Fruit fly (Drosophila melanogaster): Measurements from ENCODE around the gene Ets21C.
A peak's percentile ranks its signal among the peaks of the same experiment; 100 is the strongest.

The Ets21C gene

DNA sequence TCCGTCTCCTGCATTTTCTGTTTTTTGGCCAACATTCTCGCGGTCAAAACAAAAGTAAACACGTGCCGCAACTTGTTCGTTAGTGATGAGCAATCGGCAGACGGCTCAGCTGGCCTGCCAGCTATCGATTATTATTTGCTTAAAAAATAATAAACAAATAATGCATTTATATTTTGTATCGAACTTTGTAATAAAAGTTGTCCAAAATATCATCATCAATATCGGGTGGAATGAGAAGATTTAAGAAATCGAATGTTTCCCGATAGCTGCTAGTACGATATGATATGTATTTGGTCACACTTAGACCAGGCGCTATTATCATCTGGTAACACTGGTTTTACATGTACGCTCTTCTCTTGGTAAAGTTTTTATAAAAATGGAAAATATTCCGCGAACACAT, 15.3 kb upstream of the Ets21C start, which contains the start of the genes Nle and Sf3b1 (continued):
- TF ChIP-seq cato (GFP tag; optimal IDR thresholded peaks at IDR 0.05; ENCODE audit: borderline replicate concordance) (peak; percentile 21), CG8478 (optimal IDR thresholded peaks at IDR 0.05) (no peak), CG6254 (GFP tag; optimal IDR thresholded peaks at IDR 0.05) (no peak), wdn (GFP tag; IDR thresholded peaks at IDR 0.05) (no peak), gsb (GFP tag; IDR thresholded peaks at IDR 0.05) (no peak), sim (GFP tag; IDR thresholded peaks at IDR 0.05) (no peak), CG11723 (GFP tag; optimal IDR thresholded peaks at IDR 0.05) (no peak), Pdp1 (GFP tag; optimal IDR thresholded peaks at IDR 0.05) (peak in 1 of 2 experiments; percentile 48), CG10267 (tag; optimal IDR thresholded peaks at IDR 0.05) (peak; percentile 80), Xrp1 (GFP tag; IDR thresholded peaks at IDR 0.05) (peak; percentile 50; the same call in 1 of the 2 replicates), jigr1 (GFP tag; IDR thresholded peaks at IDR 0.05) (no peak), Kr (GFP tag; optimal IDR thresholded peaks at IDR 0.05) (no peak), CG13624 (GFP tag; optimal IDR thresholded peaks at IDR 0.05) (peak; percentile 35), CG30020 (tag; optimal IDR thresholded peaks at IDR 0.05) (peak; percentile 51), Antp (GFP tag; optimal IDR thresholded peaks at IDR 0.05) (no peak), CG8290 (GFP tag; optimal IDR thresholded peaks at IDR 0.05) (no peak), CG8290 (tag; optimal IDR thresholded peaks at IDR 0.05) (no peak), CG3281 (GFP tag; optimal IDR thresholded peaks at IDR 0.05) (peak; percentile 55), psq (GFP tag; optimal IDR thresholded peaks at IDR 0.05) (peak; percentile 48), CG11247 (GFP tag; IDR thresholded peaks at IDR 0.05) (no peak), tup (GFP tag; optimal IDR thresholded peaks at IDR 0.05) (no peak), CG9876 (GFP tag; optimal IDR thresholded peaks at IDR 0.05) (no peak), cwo (GFP tag; optimal IDR thresholded peaks at IDR 0.05) (peak; percentile 97), bowl (GFP tag; IDR thresholded peaks at IDR 0.05) (no peak), exex (tag; optimal IDR thresholded peaks at IDR 0.05) (no peak), rib (GFP tag; IDR thresholded peaks at IDR 0.05) (no peak), zen (tag; optimal IDR thresholded peaks at IDR 0.05) (peak; percentile 48), mam (GFP tag; optimal IDR thresholded peaks at IDR 0.05) (peak; percentile 57), CG18764 (GFP tag; optimal IDR thresholded peaks at IDR 0.05) (no peak), ro (GFP tag; IDR thresholded peaks at IDR 0.05) (no peak), eve (GFP tag; optimal IDR thresholded peaks at IDR 0.05) (no peak), pros (GFP tag; optimal IDR thresholded peaks at IDR 0.05) (no peak), TFAM (GFP tag; optimal IDR thresholded peaks at IDR 0.05) (no peak), grn (GFP tag; optimal IDR thresholded peaks at IDR 0.05) (no peak), tgo (GFP tag; IDR thresholded peaks at IDR 0.05) (no peak), shn (GFP tag; optimal IDR thresholded peaks at IDR 0.05) (peak; percentile 46), cad (GFP tag; optimal IDR thresholded peaks at IDR 0.05) (no peak), Hmx (GFP tag; optimal IDR thresholded peaks at IDR 0.05) (no peak), BEAF-32 (GFP tag; optimal IDR thresholded peaks at IDR 0.05) (peak; percentile 96), Spps (tag; optimal IDR thresholded peaks at IDR 0.05) (peak; percentile 31), aop (GFP tag; IDR thresholded peaks at IDR 0.05) (no peak), CG12104 (GFP tag; optimal IDR thresholded peaks at IDR 0.05) (no peak), ewg (GFP tag; optimal IDR thresholded peaks at IDR 0.05) (peak; percentile 1), Optix (GFP tag; IDR thresholded peaks at IDR 0.05) (no peak), ftz-f1 (GFP tag; optimal IDR thresholded peaks at IDR 0.05) (peak; percentile 20), D19A (tag; optimal IDR thresholded peaks at IDR 0.05) (no peak), CG6765 (GFP tag; optimal IDR thresholded peaks at IDR 0.05) (no peak), crc (GFP tag; optimal IDR thresholded peaks at IDR 0.05) (peak; percentile 19), ash1 (GFP tag; optimal IDR thresholded peaks at IDR 0.05) (no peak), toy (GFP tag; IDR thresholded peaks at IDR 0.05) (no peak), Lhr (GFP tag; optimal IDR thresholded peaks at IDR 0.05) (peak; percentile 31), lmd (GFP tag; IDR thresholded peaks at IDR 0.05) (peak; percentile 6; the same call in 1 of the 2 replicates), ham (GFP tag; IDR thresholded peaks at IDR 0.05) (no peak)

Measured in whole organism, embryonic.